Fruit fly (Drosophila melanogaster) whole organism: ENCODE measurements around the gene GAPsec.

Source experiments
- CG8478 ChIP-seq: fragments of >200 bp; optimal IDR thresholded peaks from 2 replicates; lab custom pipeline; 2018; ENCODE audit warnings: inconsistent platforms
- Dll ChIP-seq: fragments of >200 bp; optimal IDR thresholded peaks from 2 replicates; lab custom pipeline; 2017
- pan ChIP-seq: fragments of >200 bp; optimal IDR thresholded peaks from 2 replicates; lab custom pipeline; 2017
- psq ChIP-seq: fragments of >200 bp; optimal IDR thresholded peaks from 2 replicates; lab custom pipeline; 2017

DNA sequence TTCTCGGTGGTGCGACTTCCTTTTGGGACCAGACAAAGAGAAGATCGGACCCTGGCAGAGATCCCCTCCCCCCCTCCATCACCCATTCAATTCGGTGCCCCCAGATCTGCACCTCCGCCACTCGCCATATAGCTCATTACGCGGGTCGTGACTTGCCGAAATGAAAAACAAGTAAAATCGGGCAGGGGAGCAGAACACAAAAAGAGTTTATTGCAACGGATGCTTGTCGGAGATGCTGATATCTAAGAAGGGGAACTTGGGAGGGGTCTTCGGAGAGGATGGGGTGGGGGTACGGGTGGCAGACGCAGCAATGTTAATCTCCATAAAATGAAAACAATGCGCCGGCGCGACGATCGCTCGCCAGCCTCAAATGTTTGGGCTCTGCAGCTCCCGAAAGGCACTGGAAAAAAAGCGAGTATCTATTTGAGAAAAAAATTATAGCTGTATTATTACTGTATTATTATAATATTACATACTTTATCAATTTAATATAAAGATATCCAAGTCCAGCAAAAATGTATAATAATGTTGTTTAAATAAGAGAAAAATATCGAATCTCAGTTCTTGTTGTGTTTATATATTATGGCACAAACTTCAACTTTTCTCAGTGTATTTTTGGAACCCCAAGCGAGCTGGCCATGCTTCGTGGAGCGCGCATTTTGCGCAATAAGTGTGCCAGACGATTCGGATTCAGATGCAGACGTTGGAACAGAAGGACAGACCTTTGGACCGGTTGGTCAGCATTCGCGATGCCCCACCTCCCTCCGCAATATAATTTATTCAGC is 44.3 kb upstream of the GAPsec start:
- TF ChIP-seq Dll (lab: Kevin White, UChicago) (no peak), CG8478 (lab: Kevin White, UChicago) (no peak), psq (lab: Kevin White, UChicago) (no peak), pan (no peak)
